Fruit fly (Drosophila melanogaster) whole organism, embryonic: ENCODE measurements around the gene CG42852.

ENCODE experiments used
- CG11723 ChIP-seq: fragments of 200-800 bp; sonication (Bioruptor generic); optimal IDR thresholded peaks from 2 replicates; lab custom pipeline; 2017; ENCODE audit warnings: missing biosample characterization, mild to moderate bottlenecking, missing genetic modification characterization
- Doc2 ChIP-seq: fragments of 200-800 bp; sonication (Bioruptor generic); IDR thresholded peaks from 2 replicates; pipeline ENCODE4 v1.3.6; 2022; ENCODE audit warnings: missing biosample characterization, missing genetic modification characterization
- Hand ChIP-seq: fragments of 200-800 bp; sonication (Bioruptor generic); optimal IDR thresholded peaks from 2 replicates; lab custom pipeline; 2017; ENCODE audit warnings: mild to moderate bottlenecking, missing biosample characterization, missing genetic modification reagents, missing genetic modification characterization
- esg ChIP-seq: fragments of 200-800 bp; sonication (Bioruptor generic); conservative IDR thresholded peaks from 2 replicates; pipeline ENCODE4 v1.3.6; 2022; ENCODE audit warnings: missing biosample characterization, missing genetic modification characterization
- gcm2 ChIP-seq: fragments of 200-800 bp; sonication (Bioruptor generic); optimal IDR thresholded peaks from 2 replicates; lab custom pipeline; 2016; ENCODE audit warnings: missing biosample characterization, missing genetic modification characterization
- insv ChIP-seq, 2 experiments: fragments of 200-800 bp; sonication (Bioruptor generic); optimal IDR thresholded peaks; 3 replicates each; lab custom pipeline; 2016 to 2018; ENCODE audit warnings: missing biosample characterization in 2 of 2, missing genetic modification characterization in 2 of 2
- run ChIP-seq: fragments of 200-800 bp; sonication (Bioruptor generic); optimal IDR thresholded peaks from 3 replicates; lab custom pipeline; 2018; ENCODE audit warnings: missing biosample characterization, mild to moderate bottlenecking, missing genetic modification characterization

DNA sequence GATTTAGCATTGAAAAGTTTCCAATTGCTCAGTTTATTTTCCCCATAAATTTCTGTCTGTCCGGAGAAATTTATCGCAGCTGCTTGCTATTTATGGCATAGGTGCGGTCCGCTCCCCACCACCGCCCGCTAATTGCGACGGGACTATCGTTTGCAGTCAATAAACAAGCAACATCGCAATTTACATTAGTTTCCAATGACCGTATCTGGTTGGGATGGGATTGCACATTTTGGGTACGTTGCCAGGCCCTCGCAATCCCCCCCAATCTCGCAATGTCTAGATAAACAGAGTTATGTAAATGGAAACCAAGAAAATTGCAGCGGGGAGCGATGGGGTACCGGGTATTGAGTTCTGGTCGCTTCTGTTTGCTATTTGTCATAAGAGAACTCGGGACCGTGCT is 49.3 kb downstream of the CG42852 start, which contains the start of gene nudC:
- no peak for TF ChIP-seq CG11723 (GFP tag; lab: Kevin White, UChicago)
- TF ChIP-seq insv (GFP tag; optimal IDR thresholded peaks at IDR 0.05; lab: Kevin White, UChicago): no peak
- no peak for TF ChIP-seq gcm2 (GFP tag; lab: Kevin White, UChicago)
- no peak for TF ChIP-seq Hand (GFP tag; lab: Kevin White, UChicago)
- TF ChIP-seq run (tag; lab: Kevin White, UChicago): no peak
- no peak for TF ChIP-seq Doc2 (GFP tag; lab: Robert Waterston, UW)
- TF ChIP-seq esg (GFP tag; lab: Robert Waterston, UW): no peak
